Worm (Caenorhabditis elegans) whole organism, late embryonic: ENCODE data around the gene unc-82.

Source experiments
- ama-1 ChIP-seq: fragments of 150-350 bp; optimal IDR thresholded peaks from 2 replicates; lab custom pipeline; 2014
- pag-3 ChIP-seq: sonication (generic microtip); optimal IDR thresholded peaks from 2 replicates; lab custom pipeline; 2016; ENCODE audit warnings: missing compliant biosample characterization, missing genetic modification characterization, borderline replicate concordance

- TF ChIP-seq ama-1 (lab: Kevin White, UChicago) (no peak), pag-3 (tag; lab: Kevin White, UChicago) (no peak)
Measured at ce11 chrIV:7420913-7421312, 3.4 kb upstream of the unc-82 start, which contains the start of gene srtx-1.
